Worm (Caenorhabditis elegans) whole organism, L2 larva: ENCODE results near the gene F32D8.11.

Experiments
- F13H6.1 ChIP-seq: sonication (generic microtip); optimal IDR thresholded peaks from 2 replicates; lab custom pipeline; 2016; ENCODE audit warnings: missing genetic modification characterization, missing compliant biosample characterization
- blmp-1 ChIP-seq: sonication (generic microtip); optimal IDR thresholded peaks from 2 replicates; lab custom pipeline; 2017; ENCODE audit warnings: missing genetic modification characterization, mild to moderate bottlenecking, missing compliant biosample characterization, antibody characterized with exemption, moderate library complexity; ENCODE audit not compliant: insufficient read depth
- dmd-4 ChIP-seq: sonication (generic microtip); optimal IDR thresholded peaks from 2 replicates; lab custom pipeline; 2017; ENCODE audit warnings: missing biosample characterization, missing genetic modification characterization
- nhr-25 ChIP-seq: fragments of 150-350 bp; sonication (generic microtip); optimal IDR thresholded peaks from 3 replicates; lab custom pipeline; 2014; ENCODE audit warnings: missing biosample characterization, missing genetic modification characterization
- sma-9 ChIP-seq, 2 experiments: fragments of 150-350 bp in 1 of 2; sonication (generic microtip) in 1 of 2; optimal IDR thresholded peaks; 2 replicates each; lab custom pipeline; 2014 to 2016; ENCODE audit warnings: missing genetic modification characterization in 2 of 2, mild to moderate bottlenecking in 1 of 2, missing biosample characterization in 1 of 2, missing compliant biosample characterization in 1 of 2, missing genetic modification reagents in 1 of 2, moderate library complexity in 1 of 2
- snpc-4 ChIP-seq: fragments of 150-350 bp; optimal IDR thresholded peaks from 2 replicates; lab custom pipeline; 2014; ENCODE audit warnings: missing biosample characterization, missing genetic modification characterization
- unc-55 ChIP-seq: fragments of 150-350 bp; sonication (generic microtip); optimal IDR thresholded peaks from 3 replicates; lab custom pipeline; 2014; ENCODE audit warnings: missing biosample characterization, missing genetic modification reagents, missing genetic modification characterization
- unc-62 ChIP-seq: fragments of 150-350 bp; optimal IDR thresholded peaks from 2 replicates; lab custom pipeline; 2014; ENCODE audit warnings: missing biosample characterization, missing genetic modification reagents, missing genetic modification characterization
- ztf-11 ChIP-seq: sonication (generic microtip); optimal IDR thresholded peaks from 2 replicates; lab custom pipeline; 2017; ENCODE audit warnings: missing biosample characterization, missing genetic modification characterization

DNA sequence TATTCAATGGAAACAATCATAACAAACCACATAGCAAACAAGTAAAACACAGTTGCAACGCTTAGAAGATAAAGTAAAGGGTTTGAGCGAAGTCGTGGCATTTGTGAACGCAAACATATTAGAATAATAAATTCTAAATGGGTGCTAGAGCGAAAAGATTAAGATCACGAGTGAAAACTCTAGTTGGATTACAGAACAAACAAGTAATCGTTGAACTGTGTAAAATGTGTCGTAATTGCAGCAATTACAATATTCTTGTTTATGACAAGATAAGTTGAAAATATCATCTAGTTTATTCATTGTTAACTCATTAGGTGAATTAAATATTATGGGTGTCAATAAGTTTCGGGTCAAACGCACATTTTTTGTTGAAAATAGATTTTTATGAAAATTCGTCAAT, 13.7 kb upstream of the F32D8.11 start, which contains the start of gene F32D8.8:
- no peak for TF ChIP-seq ztf-11
- no peak for TF ChIP-seq dmd-4 (tag; lab: Kevin White, UChicago)
- no peak for TF ChIP-seq snpc-4 (tag; lab: Kevin White, UChicago)
- TF ChIP-seq unc-62 (GFP tag; lab: Kevin White, UChicago): no peak
- TF ChIP-seq blmp-1 (tag; lab: Kevin White, UChicago): no peak
- no peak for TF ChIP-seq sma-9 (GFP tag; optimal IDR thresholded peaks at IDR 0.05; lab: Kevin White, UChicago)
- no peak for TF ChIP-seq sma-9 (tag; optimal IDR thresholded peaks at IDR 0.05; lab: Kevin White, UChicago)
- TF ChIP-seq unc-55: no peak
- no peak for TF ChIP-seq F13H6.1 (tag; lab: Kevin White, UChicago)
- no peak for TF ChIP-seq nhr-25 (tag; lab: Kevin White, UChicago)
